Fruit fly (Drosophila melanogaster) whole organism, embryonic: ENCODE measurements around the gene CG15728.

ENCODE experiments used
- Aef1 ChIP-seq: fragments of 200-800 bp; sonication (Bioruptor generic); IDR thresholded peaks from 3 replicates; pipeline ENCODE4 v1.3.6; 2022; ENCODE audit warnings: missing biosample characterization, missing genetic modification characterization
- Antp ChIP-seq: fragments of 200-800 bp; sonication (Bioruptor generic); optimal IDR thresholded peaks from 3 replicates; lab custom pipeline; 2016; ENCODE audit warnings: missing biosample characterization, missing genetic modification characterization
- Asciz ChIP-seq: fragments of 200-800 bp; sonication (Bioruptor generic); optimal IDR thresholded peaks from 2 replicates; lab custom pipeline; 2017; ENCODE audit warnings: missing biosample characterization, mild to moderate bottlenecking, missing genetic modification characterization, missing genetic modification reagents
- CG10431 ChIP-seq: fragments of 200-800 bp; sonication (Bioruptor generic); optimal IDR thresholded peaks from 3 replicates; lab custom pipeline; 2018; ENCODE audit warnings: missing biosample characterization, mild to moderate bottlenecking, missing genetic modification characterization
- CG11247 ChIP-seq: fragments of 200-800 bp; sonication (Bioruptor generic); IDR thresholded peaks from 2 replicates; pipeline ENCODE4 v1.3.6; 2022; ENCODE audit warnings: missing biosample characterization, missing genetic modification characterization
- CG11723 ChIP-seq: fragments of 200-800 bp; sonication (Bioruptor generic); optimal IDR thresholded peaks from 2 replicates; lab custom pipeline; 2017; ENCODE audit warnings: missing biosample characterization, mild to moderate bottlenecking, missing genetic modification characterization
- CG13624 ChIP-seq: fragments of 200-800 bp; sonication (Bioruptor generic); optimal IDR thresholded peaks from 2 replicates; lab custom pipeline; 2016; ENCODE audit warnings: missing biosample characterization, missing genetic modification characterization
- CG14965 ChIP-seq: fragments of 200-800 bp; sonication (Bioruptor generic); optimal IDR thresholded peaks from 2 replicates; lab custom pipeline; 2016; ENCODE audit warnings: missing biosample characterization, missing genetic modification characterization, borderline replicate concordance
- CG15479 ChIP-seq: fragments of 200-800 bp; sonication (Bioruptor generic); optimal IDR thresholded peaks from 3 replicates; lab custom pipeline; 2019; ENCODE audit warnings: missing biosample characterization, mild to moderate bottlenecking, missing genetic modification characterization, moderate library complexity
- CG15514 ChIP-seq: fragments of 200-800 bp; sonication (Bioruptor generic); optimal IDR thresholded peaks from 3 replicates; lab custom pipeline; 2017; ENCODE audit warnings: missing biosample characterization, missing genetic modification characterization, mild to moderate bottlenecking, moderate library complexity, missing genetic modification reagents
- CG17359 ChIP-seq: fragments of 200-800 bp; sonication (Bioruptor generic); optimal IDR thresholded peaks from 3 replicates; lab custom pipeline; 2018; ENCODE audit warnings: missing biosample characterization, mild to moderate bottlenecking, missing genetic modification characterization, moderate library complexity
- CG17361 ChIP-seq: fragments of 200-800 bp; sonication (Bioruptor generic); IDR thresholded peaks from 3 replicates; pipeline ENCODE4 v1.3.6; 2022; ENCODE audit warnings: missing biosample characterization, missing genetic modification characterization
- CG18476 ChIP-seq: fragments of 200-800 bp; sonication (Bioruptor generic); optimal IDR thresholded peaks from 2 replicates; lab custom pipeline; 2016; ENCODE audit warnings: missing biosample characterization, mild to moderate bottlenecking, missing genetic modification characterization
- CG18599 ChIP-seq: fragments of 200-800 bp; sonication (Bioruptor generic); optimal IDR thresholded peaks from 3 replicates; lab custom pipeline; 2017; ENCODE audit warnings: missing biosample characterization, missing genetic modification characterization, mild to moderate bottlenecking, moderate library complexity, missing genetic modification reagents
- CG2199 ChIP-seq: fragments of 200-800 bp; sonication (Bioruptor generic); IDR thresholded peaks from 3 replicates; pipeline ENCODE4 v1.3.6; 2022; ENCODE audit warnings: missing biosample characterization, missing genetic modification characterization
- CG2678 ChIP-seq: fragments of 200-800 bp; sonication (Bioruptor generic); optimal IDR thresholded peaks from 3 replicates; lab custom pipeline; 2019; ENCODE audit warnings: missing biosample characterization, mild to moderate bottlenecking, missing genetic modification characterization, moderate library complexity
- CG3847 ChIP-seq: fragments of 200-800 bp; sonication (Bioruptor generic); IDR thresholded peaks from 2 replicates; pipeline ENCODE4 v1.3.6; 2022; ENCODE audit warnings: missing biosample characterization, missing genetic modification characterization
- CG5245 ChIP-seq: fragments of 200-800 bp; sonication (Bioruptor generic); optimal IDR thresholded peaks from 3 replicates; lab custom pipeline; 2016; ENCODE audit warnings: missing biosample characterization, missing genetic modification characterization
- CG6272 ChIP-seq: fragments of 200-800 bp; sonication (Bioruptor generic); IDR thresholded peaks from 2 replicates; pipeline ENCODE4 v1.3.6; 2022; ENCODE audit warnings: missing biosample characterization, missing genetic modification characterization
- CG6791 ChIP-seq: fragments of 200-800 bp; sonication (Bioruptor generic); IDR thresholded peaks from 3 replicates; pipeline ENCODE4 v1.3.6; 2022; ENCODE audit warnings: missing biosample characterization, missing genetic modification characterization; ENCODE audit not compliant: partially characterized antibody
- CG6813 ChIP-seq: fragments of 200-800 bp; sonication (Bioruptor generic); optimal IDR thresholded peaks from 2 replicates; lab custom pipeline; 2017; ENCODE audit warnings: missing biosample characterization, missing genetic modification characterization, mild to moderate bottlenecking, moderate library complexity, missing genetic modification reagents
- CG8924 ChIP-seq: fragments of 200-800 bp; optimal IDR thresholded peaks from 3 replicates; lab custom pipeline; 2019; ENCODE audit warnings: missing biosample characterization, mild to moderate bottlenecking, missing genetic modification characterization, moderate library complexity
- CG8944 ChIP-seq: fragments of 200-800 bp; sonication (Bioruptor generic); optimal IDR thresholded peaks from 3 replicates; lab custom pipeline; 2016; ENCODE audit warnings: missing biosample characterization, missing genetic modification characterization
- D19B ChIP-seq: fragments of 200-800 bp; sonication (Bioruptor generic); optimal IDR thresholded peaks from 2 replicates; lab custom pipeline; 2017; ENCODE audit warnings: missing biosample characterization, mild to moderate bottlenecking, missing genetic modification characterization
- Doc2 ChIP-seq: fragments of 200-800 bp; sonication (Bioruptor generic); IDR thresholded peaks from 2 replicates; pipeline ENCODE4 v1.3.6; 2022; ENCODE audit warnings: missing biosample characterization, missing genetic modification characterization
- Doc3 ChIP-seq: fragments of 200-800 bp; sonication (Bioruptor generic); IDR thresholded peaks from 3 replicates; pipeline ENCODE4 v1.3.6; 2022; ENCODE audit warnings: missing biosample characterization, missing genetic modification characterization; ENCODE audit not compliant: partially characterized antibody
- Fer1 ChIP-seq: fragments of 200-800 bp; sonication (Bioruptor generic); optimal IDR thresholded peaks from 2 replicates; lab custom pipeline; 2017; ENCODE audit warnings: missing biosample characterization, mild to moderate bottlenecking, missing genetic modification characterization
- H15 ChIP-seq: fragments of 200-800 bp; sonication (Bioruptor generic); IDR thresholded peaks from 3 replicates; pipeline ENCODE4 v1.3.6; 2022; ENCODE audit warnings: missing biosample characterization, missing genetic modification characterization
- Hmx ChIP-seq: fragments of 200-800 bp; sonication (Bioruptor generic); optimal IDR thresholded peaks from 2 replicates; lab custom pipeline; 2016; ENCODE audit warnings: missing biosample characterization, missing genetic modification characterization
- Hr78 ChIP-seq, 2 experiments: fragments of 200-800 bp in 1 of 2; fragments of >200 bp in 1 of 2; sonication (Bioruptor generic) in 1 of 2; optimal IDR thresholded peaks; 2 replicates each; lab custom pipeline; 2017 to 2019; ENCODE audit warnings: missing biosample characterization in 2 of 2, missing genetic modification characterization in 2 of 2, mild to moderate bottlenecking in 1 of 2, moderate library complexity in 1 of 2
- Jarid2 ChIP-seq: fragments of 200-800 bp; sonication (Bioruptor generic); optimal IDR thresholded peaks from 3 replicates; lab custom pipeline; 2017; ENCODE audit warnings: mild to moderate bottlenecking, missing biosample characterization, missing genetic modification reagents, missing genetic modification characterization
- Lhr ChIP-seq: fragments of 200-800 bp; sonication (Bioruptor generic); optimal IDR thresholded peaks from 3 replicates; lab custom pipeline; 2017; ENCODE audit warnings: mild to moderate bottlenecking, missing biosample characterization, missing genetic modification reagents, missing genetic modification characterization
- Meics ChIP-seq: fragments of 200-800 bp; sonication (Bioruptor generic); optimal IDR thresholded peaks from 2 replicates; lab custom pipeline; 2017; ENCODE audit warnings: missing biosample characterization, mild to moderate bottlenecking, missing genetic modification characterization
- Sry-δ ChIP-seq: fragments of 200-800 bp; sonication (Bioruptor generic); optimal IDR thresholded peaks from 2 replicates; lab custom pipeline; 2016; ENCODE audit warnings: missing biosample characterization, missing genetic modification characterization
- Xrp1 ChIP-seq: fragments of 200-800 bp; sonication (Bioruptor generic); IDR thresholded peaks from 2 replicates; pipeline ENCODE4 v1.3.6; 2022; ENCODE audit warnings: missing biosample characterization, missing genetic modification characterization
- ac ChIP-seq: fragments of 200-800 bp; sonication (Bioruptor generic); optimal IDR thresholded peaks from 3 replicates; lab custom pipeline; 2017; ENCODE audit warnings: missing biosample characterization, mild to moderate bottlenecking, missing genetic modification characterization
- btn ChIP-seq: fragments of 200-800 bp; sonication (Bioruptor generic); optimal IDR thresholded peaks from 2 replicates; lab custom pipeline; 2016; ENCODE audit warnings: missing biosample characterization, missing genetic modification characterization
- chif ChIP-seq, 2 experiments: fragments of 200-800 bp; sonication (Bioruptor generic); optimal IDR thresholded peaks; 3 replicates each; lab custom pipeline; 2016; ENCODE audit warnings: missing biosample characterization in 2 of 2, missing genetic modification characterization in 2 of 2
- dan ChIP-seq: fragments of 200-800 bp; sonication (Bioruptor generic); IDR thresholded peaks from 2 replicates; pipeline ENCODE4 v1.3.6; 2022; ENCODE audit warnings: missing biosample characterization, missing genetic modification characterization
- eve ChIP-seq, 2 experiments: fragments of >200 bp; optimal IDR thresholded peaks; 2 replicates each; lab custom pipeline; 2017; ENCODE audit warnings: missing biosample characterization in 2 of 2, missing genetic modification characterization in 2 of 2
- ewg ChIP-seq: fragments of 200-800 bp; sonication (Bioruptor generic); optimal IDR thresholded peaks from 3 replicates; lab custom pipeline; 2017; ENCODE audit warnings: mild to moderate bottlenecking, missing biosample characterization, missing genetic modification reagents, missing genetic modification characterization
- gem ChIP-seq: fragments of 200-800 bp; sonication (Bioruptor generic); optimal IDR thresholded peaks from 2 replicates; lab custom pipeline; 2019; ENCODE audit warnings: missing biosample characterization, mild to moderate bottlenecking, missing genetic modification characterization, moderate library complexity
- hbn ChIP-seq: fragments of 200-800 bp; sonication (Bioruptor generic); IDR thresholded peaks from 2 replicates; pipeline ENCODE4 v1.3.6; 2022; ENCODE audit warnings: missing biosample characterization, missing genetic modification characterization; ENCODE audit not compliant: partially characterized antibody
- mam ChIP-seq: fragments of 200-800 bp; sonication (Bioruptor generic); optimal IDR thresholded peaks from 3 replicates; lab custom pipeline; 2016; ENCODE audit warnings: missing biosample characterization, missing genetic modification characterization
- nerfin-1 ChIP-seq: fragments of 200-800 bp; sonication (Bioruptor generic); optimal IDR thresholded peaks from 3 replicates; lab custom pipeline; 2019; ENCODE audit warnings: missing biosample characterization, mild to moderate bottlenecking, missing genetic modification characterization, moderate library complexity
- pzg ChIP-seq: fragments of 200-800 bp; sonication (Bioruptor generic); optimal IDR thresholded peaks from 3 replicates; lab custom pipeline; 2018; ENCODE audit warnings: missing biosample characterization, mild to moderate bottlenecking, missing genetic modification characterization, moderate library complexity
- schlank ChIP-seq: fragments of 200-800 bp; sonication (Bioruptor generic); optimal IDR thresholded peaks from 2 replicates; lab custom pipeline; 2018; ENCODE audit warnings: missing biosample characterization, mild to moderate bottlenecking, missing genetic modification characterization
- slp2 ChIP-seq: fragments of 200-800 bp; sonication (Bioruptor generic); optimal IDR thresholded peaks from 2 replicates; lab custom pipeline; 2016; ENCODE audit warnings: missing biosample characterization, missing genetic modification characterization
- z ChIP-seq: fragments of 200-800 bp; sonication (Bioruptor generic); IDR thresholded peaks from 3 replicates; pipeline ENCODE4 v1.3.6; 2022; ENCODE audit warnings: missing biosample characterization, missing genetic modification characterization

Gene CG15728

DNA sequence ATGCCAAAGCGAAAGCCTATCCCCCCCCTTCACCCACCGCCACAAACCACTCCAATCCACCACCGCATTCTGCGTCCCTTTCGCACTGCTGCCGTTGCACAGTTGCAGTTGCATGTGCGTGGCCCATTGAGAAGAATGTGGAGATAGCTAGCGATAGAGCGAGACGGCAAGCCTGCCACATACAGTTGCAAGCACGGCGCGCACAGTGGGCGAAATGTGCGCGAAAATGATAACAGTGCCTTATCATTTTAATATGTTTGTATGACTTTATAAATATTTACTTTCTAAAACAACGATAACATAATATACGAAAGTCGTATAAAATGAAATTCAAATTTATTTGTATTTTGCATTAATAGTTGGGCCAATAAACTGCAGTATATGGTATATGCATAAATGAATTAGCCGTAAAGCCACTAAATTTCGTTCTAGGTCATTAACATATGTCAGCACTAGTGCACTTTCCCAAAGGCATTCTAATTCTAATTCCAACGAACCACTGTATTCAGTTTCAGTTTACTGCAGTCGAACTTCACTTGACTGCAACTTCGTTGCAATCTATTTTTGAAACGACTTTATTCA, 48.2 kb upstream of the CG15728 start:
- TF ChIP-seq CG15479 (GFP tag; lab: Kevin White, UChicago) (peak; percentile 80), CG10431 (GFP tag; lab: Kevin White, UChicago) (peak; percentile 20), ewg (GFP tag; lab: Kevin White, UChicago) (peak; percentile 58), CG17361 (GFP tag; lab: Robert Waterston, UW) (peak; percentile 91), z (GFP tag; lab: Robert Waterston, UW) (no peak), pzg (GFP tag; lab: Kevin White, UChicago) (no peak), Asciz (GFP tag; lab: Kevin White, UChicago) (peak; percentile 69), gem (tag; lab: Kevin White, UChicago) (peak; percentile 86), CG2199 (0 out of 3 replicates have a peak, but pooled peaks have one; percentile 52), btn (GFP tag; lab: Kevin White, UChicago) (no peak), CG8924 (tag; lab: Kevin White, UChicago) (peak; percentile 69), CG6272 (GFP tag; lab: Robert Waterston, UW) (no peak), H15 (no peak), CG11723 (GFP tag; lab: Kevin White, UChicago) (peak; percentile 47), Hmx (GFP tag; lab: Kevin White, UChicago) (no peak), CG17359 (peak; percentile 57), Doc2 (GFP tag; lab: Robert Waterston, UW) (no peak), ac (peak; percentile 38), Meics (peak; percentile 9), Fer1 (GFP tag; lab: Kevin White, UChicago) (no peak), CG8944 (GFP tag; lab: Kevin White, UChicago) (peak; percentile 9), mam (GFP tag; lab: Kevin White, UChicago) (no peak), CG11247 (no peak), CG3847 (GFP tag; lab: Robert Waterston, UW) (no peak), CG15514 (GFP tag; lab: Kevin White, UChicago) (no peak), Sry-δ (GFP tag; lab: Kevin White, UChicago) (no peak), Lhr (peak; percentile 44), Xrp1 (GFP tag; lab: Robert Waterston, UW) (peak; percentile 85), nerfin-1 (peak; percentile 67), CG13624 (GFP tag; lab: Kevin White, UChicago) (peak; percentile 0), Jarid2 (GFP tag; lab: Kevin White, UChicago) (peak; percentile 6), Doc3 (no peak), CG18476 (GFP tag; lab: Kevin White, UChicago) (peak; percentile 50), CG14965 (no peak), schlank (tag; lab: Kevin White, UChicago) (no peak), eve (GFP tag; optimal IDR thresholded peaks at IDR 0.05; lab: Kevin White, UChicago) (peak in 1 of 2 experiments; percentile 86), slp2 (GFP tag; lab: Kevin White, UChicago) (peak; percentile 51), CG6813 (peak; percentile 62), Hr78 (GFP tag; optimal IDR thresholded peaks at IDR 0.05; lab: Kevin White, UChicago) (no peak), D19B (GFP tag; lab: Kevin White, UChicago) (no peak), chif (GFP tag; optimal IDR thresholded peaks at IDR 0.05; lab: Kevin White, UChicago) (peak; percentile 32 to 79), Aef1 (GFP tag; lab: Robert Waterston, UW) (no peak), CG5245 (GFP tag; lab: Kevin White, UChicago) (peak; percentile 34), hbn (GFP tag; lab: Robert Waterston, UW) (no peak), dan (GFP tag; lab: Robert Waterston, UW) (peak; percentile 44; the same call in 1 of the 2 replicates), CG6791 (0 out of 3 replicates have a peak, but pooled peaks have one; percentile 42), CG18599 (GFP tag; lab: Kevin White, UChicago) (no peak), CG2678 (tag; lab: Kevin White, UChicago) (peak; percentile 75), Antp (no peak)
